Worm (Caenorhabditis elegans): ENCODE results near the gene arrd-7.

arrd-7 gene

ce11 chrII:12067451-12068076 is 5.1 kb upstream of the arrd-7 start, which contains the start of gene Y17G7B.22:
Y17G7B.22 (plus strand) TSS chrII:12068026.
- TF ChIP-seq W03F9.2 (tag; optimal IDR thresholded peaks at IDR 0.05), result no peak
- TF ChIP-seq him-1 (tag; optimal IDR thresholded peaks at IDR 0.05), result no peak

- TF ChIP-seq dao-5 (tag; optimal IDR thresholded peaks at IDR 0.05), result no peak
- no peak for TF ChIP-seq him-1 (tag; optimal IDR thresholded peaks at IDR 0.05)
- TF ChIP-seq W03F9.2 (tag; optimal IDR thresholded peaks at IDR 0.05), result no peak
Observed at ce11 chrII:12064680-12065135, 2.3 kb upstream of the arrd-7 start, which contains the start of gene arrd-8. arrd-8 (plus strand) TSS chrII:12065085.

ce11 chrII:12063076-12063475 is 655 bp upstream of the arrd-7 start:
- no peak for TF ChIP-seq him-1 (tag; optimal IDR thresholded peaks at IDR 0.05)
- TF ChIP-seq dao-5 (tag; optimal IDR thresholded peaks at IDR 0.05), result no peak
- TF ChIP-seq W03F9.2 (tag; optimal IDR thresholded peaks at IDR 0.05), result no peak

- no peak for TF ChIP-seq dao-5 (tag; optimal IDR thresholded peaks at IDR 0.05)
- TF ChIP-seq W03F9.2 (tag; optimal IDR thresholded peaks at IDR 0.05), result no peak
- no peak for TF ChIP-seq him-1 (tag; optimal IDR thresholded peaks at IDR 0.05)
Observed at ce11 chrII:12059872-12060271, 2.5 kb downstream of the arrd-7 start.

- TF ChIP-seq dao-5 (tag; optimal IDR thresholded peaks at IDR 0.05), result no peak
Observed at ce11 chrII:12058298-12058697, 4.1 kb downstream of the arrd-7 start.

ce11 chrII:12055408-12056140 is 6.8 kb downstream of the arrd-7 start:
- TF ChIP-seq W03F9.2 (tag; optimal IDR thresholded peaks at IDR 0.05) (no peak), dao-5 (tag; optimal IDR thresholded peaks at IDR 0.05) (no peak), him-1 (tag; optimal IDR thresholded peaks at IDR 0.05) (no peak)

- TF ChIP-seq him-1 (tag; optimal IDR thresholded peaks at IDR 0.05), result no peak
- no peak for TF ChIP-seq dao-5 (tag; optimal IDR thresholded peaks at IDR 0.05)
- TF ChIP-seq W03F9.2 (tag; optimal IDR thresholded peaks at IDR 0.05), result no peak
Observed at ce11 chrII:12054558-12054957, 7.9 kb downstream of the arrd-7 start.

ce11 chrII:12054150-12054549 is 8.3 kb downstream of the arrd-7 start:
- TF ChIP-seq him-1 (tag; optimal IDR thresholded peaks at IDR 0.05) (no peak), W03F9.2 (tag; optimal IDR thresholded peaks at IDR 0.05) (no peak), dao-5 (tag; optimal IDR thresholded peaks at IDR 0.05) (no peak)

- TF ChIP-seq W03F9.2 (tag; optimal IDR thresholded peaks at IDR 0.05) (no peak), him-1 (tag; optimal IDR thresholded peaks at IDR 0.05) (no peak), dao-5 (tag; optimal IDR thresholded peaks at IDR 0.05) (no peak)
Observed at ce11 chrII:12053486-12053885, 8.9 kb downstream of the arrd-7 start.

- no peak for TF ChIP-seq dao-5 (tag; optimal IDR thresholded peaks at IDR 0.05)
- no peak for TF ChIP-seq W03F9.2 (tag; optimal IDR thresholded peaks at IDR 0.05)
- TF ChIP-seq him-1 (tag; optimal IDR thresholded peaks at IDR 0.05), result no peak
Observed at ce11 chrII:12052924-12053323, 9.5 kb downstream of the arrd-7 start.

ce11 chrII:12052136-12052535 is 10.3 kb downstream of the arrd-7 start:
- TF ChIP-seq W03F9.2 (tag; optimal IDR thresholded peaks at IDR 0.05) (no peak), dao-5 (tag; optimal IDR thresholded peaks at IDR 0.05) (no peak), him-1 (tag; optimal IDR thresholded peaks at IDR 0.05) (no peak)

ce11 chrII:12051601-12052000 is 10.8 kb downstream of the arrd-7 start:
- TF ChIP-seq W03F9.2 (tag; optimal IDR thresholded peaks at IDR 0.05) (no peak), dao-5 (tag; optimal IDR thresholded peaks at IDR 0.05) (no peak), him-1 (tag; optimal IDR thresholded peaks at IDR 0.05) (no peak)

ce11 chrII:12050607-12051006 is 11.8 kb downstream of the arrd-7 start:
- no peak for TF ChIP-seq him-1 (tag; optimal IDR thresholded peaks at IDR 0.05)
- TF ChIP-seq dao-5 (tag; optimal IDR thresholded peaks at IDR 0.05), result no peak
- TF ChIP-seq W03F9.2 (tag; optimal IDR thresholded peaks at IDR 0.05), result no peak

ce11 chrII:12049281-12049680 is 13.1 kb downstream of the arrd-7 start, which contains the start of gene nadk-2:
nadk-2 (plus strand) TSS chrII:12049581.
- TF ChIP-seq W03F9.2 (tag; optimal IDR thresholded peaks at IDR 0.05), result no peak

Measured in whole organism, L4/young adult.